Worm (Caenorhabditis elegans) whole organism, late embryonic: ENCODE data around the gene C29F7.1.

Source experiments
- K02D7.2 ChIP-seq: sonication (generic microtip); optimal IDR thresholded peaks from 2 replicates; lab custom pipeline; 2017; ENCODE audit warnings: mild to moderate bottlenecking, missing genetic modification characterization, missing compliant biosample characterization
- K09A11.1 ChIP-seq: sonication (generic microtip); optimal IDR thresholded peaks from 2 replicates; lab custom pipeline; 2017; ENCODE audit warnings: antibody characterized with exemption, mild to moderate bottlenecking, missing genetic modification characterization, missing compliant biosample characterization; ENCODE audit not compliant: insufficient read depth
- ama-1 ChIP-seq: fragments of 150-350 bp; optimal IDR thresholded peaks from 2 replicates; lab custom pipeline; 2014
- ceh-14 ChIP-seq: sonication (generic microtip); optimal IDR thresholded peaks from 2 replicates; lab custom pipeline; 2016; ENCODE audit warnings: missing genotype, missing genetic modification characterization, missing compliant biosample characterization
- ceh-19 ChIP-seq: fragments of 200-800 bp; sonication (Bioruptor generic); optimal IDR thresholded peaks from 2 replicates; lab custom pipeline; 2018; ENCODE audit warnings: mild to moderate bottlenecking, missing genetic modification characterization, missing compliant biosample characterization
- ceh-2 ChIP-seq: sonication (generic microtip); optimal IDR thresholded peaks from 2 replicates; lab custom pipeline; 2016; ENCODE audit warnings: missing genotype, missing genetic modification characterization, missing compliant biosample characterization
- ceh-30 ChIP-seq: fragments of 150-350 bp; optimal IDR thresholded peaks from 2 replicates; lab custom pipeline; 2014; ENCODE audit warnings: missing biosample characterization, missing genetic modification characterization
- ceh-45 ChIP-seq: fragments of 200-800 bp; sonication (Bioruptor generic); IDR thresholded peaks from 2 replicates; pipeline ENCODE4 v1.3.6; 2022; ENCODE audit warnings: missing genetic modification reagents, missing genetic modification characterization, missing compliant biosample characterization
- ceh-6 ChIP-seq: fragments of 200-800 bp; sonication (Bioruptor generic); optimal IDR thresholded peaks from 2 replicates; lab custom pipeline; 2018; ENCODE audit warnings: mild to moderate bottlenecking, missing genetic modification characterization, missing compliant biosample characterization
- ceh-9 ChIP-seq: sonication (generic microtip); optimal IDR thresholded peaks from 2 replicates; lab custom pipeline; 2016; ENCODE audit warnings: mild to moderate bottlenecking, missing genetic modification characterization, inconsistent platforms, missing compliant biosample characterization
- elt-2 ChIP-seq: sonication (generic microtip); optimal IDR thresholded peaks from 2 replicates; lab custom pipeline; 2016; ENCODE audit warnings: missing genetic modification reagents, missing genetic modification characterization, missing compliant biosample characterization
- eyg-1 ChIP-seq: sonication (generic microtip); optimal IDR thresholded peaks from 2 replicates; lab custom pipeline; 2016; ENCODE audit warnings: missing genotype, missing genetic modification characterization, missing compliant biosample characterization
- fax-1 ChIP-seq: sonication (generic microtip); optimal IDR thresholded peaks from 2 replicates; lab custom pipeline; 2016; ENCODE audit warnings: missing genotype, missing genetic modification characterization, missing compliant biosample characterization
- hlh-13 ChIP-seq: fragments of 200-800 bp; sonication (Bioruptor generic); optimal IDR thresholded peaks from 2 replicates; lab custom pipeline; 2018; ENCODE audit warnings: mild to moderate bottlenecking, missing genetic modification characterization, missing compliant biosample characterization
- lim-6 ChIP-seq: sonication (generic microtip); optimal IDR thresholded peaks from 2 replicates; lab custom pipeline; 2016; ENCODE audit warnings: missing genetic modification characterization, missing compliant biosample characterization
- lin-11 ChIP-seq: fragments of 200-800 bp; sonication (Bioruptor generic); optimal IDR thresholded peaks from 2 replicates; lab custom pipeline; 2018; ENCODE audit warnings: mild to moderate bottlenecking, missing genetic modification characterization, missing compliant biosample characterization
- madf-2 ChIP-seq: sonication (generic microtip); optimal IDR thresholded peaks from 2 replicates; lab custom pipeline; 2017; ENCODE audit warnings: missing genetic modification characterization, missing compliant biosample characterization
- mec-3 ChIP-seq: sonication (generic microtip); optimal IDR thresholded peaks from 2 replicates; lab custom pipeline; 2016; ENCODE audit warnings: borderline replicate concordance, missing genetic modification characterization, missing compliant biosample characterization
- nhr-11 ChIP-seq: fragments of 150-350 bp; optimal IDR thresholded peaks from 2 replicates; lab custom pipeline; 2014; ENCODE audit warnings: missing biosample characterization, missing genetic modification characterization
- nhr-232 ChIP-seq: sonication (generic microtip); optimal IDR thresholded peaks from 2 replicates; lab custom pipeline; 2016; ENCODE audit warnings: missing genetic modification characterization, missing compliant biosample characterization
- npax-4 ChIP-seq: sonication (generic microtip); optimal IDR thresholded peaks from 2 replicates; lab custom pipeline; 2016; ENCODE audit warnings: missing genetic modification characterization, missing compliant biosample characterization
- pag-3 ChIP-seq: sonication (generic microtip); optimal IDR thresholded peaks from 2 replicates; lab custom pipeline; 2016; ENCODE audit warnings: missing compliant biosample characterization, missing genetic modification characterization, borderline replicate concordance
- pat-9 ChIP-seq: fragments of 200-800 bp; sonication (Bioruptor generic); optimal IDR thresholded peaks from 2 replicates; lab custom pipeline; 2018; ENCODE audit warnings: mild to moderate bottlenecking, missing genetic modification characterization, moderate library complexity, missing compliant biosample characterization
- pax-1 ChIP-seq: fragments of 150-350 bp; optimal IDR thresholded peaks from 2 replicates; lab custom pipeline; 2014; ENCODE audit warnings: missing biosample characterization, missing genetic modification characterization
- pha-2 ChIP-seq: sonication (generic microtip); optimal IDR thresholded peaks from 2 replicates; lab custom pipeline; 2017; ENCODE audit warnings: mild to moderate bottlenecking, missing genetic modification characterization, missing compliant biosample characterization
- ref-2 ChIP-seq: sonication (generic microtip); optimal IDR thresholded peaks from 2 replicates; lab custom pipeline; 2016; ENCODE audit warnings: missing genetic modification characterization, missing compliant biosample characterization
- rnt-1 ChIP-seq: sonication (generic microtip); optimal IDR thresholded peaks from 2 replicates; lab custom pipeline; 2016; ENCODE audit warnings: missing genetic modification characterization, missing compliant biosample characterization
- sox-4 ChIP-seq: sonication (generic microtip); optimal IDR thresholded peaks from 2 replicates; lab custom pipeline; 2017; ENCODE audit warnings: mild to moderate bottlenecking, missing genetic modification characterization, inconsistent platforms, missing compliant biosample characterization
- syd-9 ChIP-seq: sonication (generic microtip); optimal IDR thresholded peaks from 2 replicates; lab custom pipeline; 2016; ENCODE audit warnings: mild to moderate bottlenecking, missing genetic modification characterization, moderate library complexity, missing compliant biosample characterization
- tbx-2 ChIP-seq: sonication (generic microtip); optimal IDR thresholded peaks from 2 replicates; lab custom pipeline; 2016; ENCODE audit warnings: missing genetic modification characterization, missing compliant biosample characterization
- ttx-3 ChIP-seq: sonication (generic microtip); optimal IDR thresholded peaks from 2 replicates; lab custom pipeline; 2016; ENCODE audit warnings: missing genetic modification reagents, missing genetic modification characterization, missing compliant biosample characterization
- unc-42 ChIP-seq: sonication (generic microtip); optimal IDR thresholded peaks from 2 replicates; lab custom pipeline; 2016; ENCODE audit warnings: missing genotype, missing genetic modification characterization, missing compliant biosample characterization
- unc-55 ChIP-seq: sonication (generic microtip); optimal IDR thresholded peaks from 2 replicates; lab custom pipeline; 2017; ENCODE audit warnings: missing biosample characterization, missing genetic modification reagents, missing genetic modification characterization
- ztf-16 ChIP-seq: sonication (generic microtip); optimal IDR thresholded peaks from 2 replicates; lab custom pipeline; 2017; ENCODE audit warnings: missing genetic modification characterization, missing compliant biosample characterization

Gene C29F7.1

DNA sequence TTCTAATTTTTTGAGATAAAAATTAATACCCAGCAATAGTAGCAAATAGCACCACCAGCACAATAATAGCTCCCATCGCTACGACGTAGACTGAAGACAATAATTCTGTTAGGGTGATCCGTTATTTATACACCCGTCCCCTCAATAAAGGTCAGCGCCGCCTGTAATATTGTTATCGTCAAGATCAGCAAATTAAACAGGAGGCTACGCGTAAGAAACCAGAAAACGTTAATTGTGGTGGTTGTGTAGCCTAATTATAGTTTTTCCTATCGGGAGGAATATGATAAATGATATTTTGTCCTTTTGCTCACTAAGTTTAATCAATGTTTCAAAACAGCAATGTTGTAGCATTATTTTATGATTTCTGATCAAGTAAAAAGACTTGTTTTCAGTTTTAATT lies at the start of gene C29F7.1, which contains the start of gene cyp-13B1:
Gene C29F7.1, plus strand, starts transcription at position 394 of the 400 bp plus-strand sequence.
Gene cyp-13B1, minus strand, starts transcription at position 101 of the 400 bp plus-strand sequence.
- TF ChIP-seq ztf-16 (no peak), mec-3 (tag; lab: Kevin White, UChicago) (no peak), ceh-45 (no peak), rnt-1 (tag; lab: Kevin White, UChicago) (peak; percentile 15)

DNA sequence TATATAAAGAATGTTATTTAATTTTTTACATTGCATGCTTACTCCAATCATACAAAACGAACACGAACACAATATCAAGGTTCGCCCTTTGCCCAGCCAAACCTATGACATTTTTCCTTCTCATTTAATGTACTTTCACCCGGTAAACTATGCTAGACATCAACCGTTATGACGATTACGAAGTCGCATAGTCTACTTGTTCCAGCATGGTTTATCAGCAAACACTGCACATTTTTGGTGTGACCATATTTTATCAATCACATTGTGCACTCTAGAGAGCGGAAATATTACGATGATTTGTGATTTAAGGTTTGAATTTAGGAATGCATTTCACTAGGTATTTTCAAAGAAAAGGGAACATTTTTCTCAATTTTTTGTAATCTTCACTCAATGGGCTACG lies 49.1 kb upstream of the C29F7.1 start:
- TF ChIP-seq ref-2 (tag; lab: Kevin White, UChicago) (no peak), ztf-16 (no peak), lim-6 (tag; lab: Kevin White, UChicago) (no peak), lin-11 (tag; lab: Kevin White, UChicago) (no peak), ceh-6 (no peak), elt-2 (tag; lab: Kevin White, UChicago) (peak; percentile 43), unc-42 (tag; lab: Kevin White, UChicago) (no peak)

DNA sequence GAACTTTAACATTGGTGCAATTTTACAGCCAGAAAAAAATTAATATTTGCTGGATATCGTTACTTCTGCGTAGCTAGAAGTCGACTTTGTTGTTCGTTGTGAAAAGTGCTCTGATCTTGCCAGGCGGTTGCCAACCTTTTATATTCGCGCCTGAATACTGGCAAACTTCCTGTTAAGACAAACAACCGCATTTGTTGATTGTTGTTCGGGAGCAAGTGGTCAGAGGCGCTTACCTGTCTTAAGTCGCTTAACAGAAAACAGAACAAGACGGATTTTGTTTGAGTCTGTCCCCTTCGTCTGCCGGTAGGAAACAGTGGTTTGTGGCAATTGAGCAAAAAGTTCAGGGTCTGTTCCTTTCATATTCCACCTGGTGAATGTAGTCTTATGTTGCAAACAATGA lies 47.2 kb upstream of the C29F7.1 start, which contains the start of gene C49F8.15:
Gene C49F8.15, minus strand, starts transcription at position 101 of the 400 bp plus-strand sequence.
- no peak for TF ChIP-seq lim-6 (tag; lab: Kevin White, UChicago)
- TF ChIP-seq unc-55 (GFP tag; lab: Kevin White, UChicago) = no peak
- TF ChIP-seq pat-9 (tag; lab: Kevin White, UChicago) = no peak
- TF ChIP-seq fax-1 = no peak
- no peak for TF ChIP-seq tbx-2
- no peak for TF ChIP-seq K02D7.2 (tag; lab: Kevin White, UChicago)
- TF ChIP-seq ceh-9 = no peak

DNA sequence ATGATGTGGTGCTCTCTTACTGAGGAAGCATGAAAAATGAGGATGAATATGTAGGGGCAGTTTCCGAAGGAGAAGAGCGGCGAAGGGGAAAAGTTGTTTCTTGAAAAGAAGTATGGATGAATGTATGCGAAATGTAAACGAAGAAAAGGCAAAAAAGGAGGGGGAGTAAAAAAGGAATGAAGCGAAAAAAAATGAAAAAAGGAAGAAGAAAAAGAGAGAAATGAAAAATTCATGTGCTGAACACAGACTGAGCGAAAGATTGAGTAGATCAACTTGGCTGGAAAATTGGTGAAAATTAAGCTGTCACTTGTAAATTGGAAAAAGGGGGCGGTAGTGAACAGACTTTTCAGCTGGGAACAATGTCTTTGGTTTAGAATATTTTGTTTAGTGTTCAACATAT lies 44.8 kb upstream of the C29F7.1 start, which contains the start of gene C49F8.1:
Gene C49F8.1, minus strand, starts transcription at position 101 of the 400 bp plus-strand sequence.
- TF ChIP-seq ceh-14 = no peak
- TF ChIP-seq ama-1 = no peak
- no peak for TF ChIP-seq hlh-13
- no peak for TF ChIP-seq pha-2
- no peak for TF ChIP-seq K09A11.1
- TF ChIP-seq pax-1 = no peak
- no peak for TF ChIP-seq unc-42 (tag; lab: Kevin White, UChicago)
- no peak for TF ChIP-seq syd-9 (tag; lab: Kevin White, UChicago)
- no peak for TF ChIP-seq ceh-2 (tag; lab: Kevin White, UChicago)
- TF ChIP-seq eyg-1 = no peak
- no peak for TF ChIP-seq nhr-232 (tag; lab: Kevin White, UChicago)
- TF ChIP-seq pag-3 (tag; lab: Kevin White, UChicago) = no peak
- TF ChIP-seq ztf-16 = no peak

ce11 chrX:13366955-13367354 lies 42.8 kb upstream of the C29F7.1 start:
- TF ChIP-seq K02D7.2 (tag; lab: Kevin White, UChicago) (no peak), unc-55 (GFP tag; lab: Kevin White, UChicago) (no peak), pag-3 (tag; lab: Kevin White, UChicago) (no peak), eyg-1 (no peak), ceh-30 (no peak), npax-4 (no peak), nhr-11 (tag; lab: Kevin White, UChicago) (no peak), lin-11 (tag; lab: Kevin White, UChicago) (no peak), ceh-19 (GFP tag; lab: Kevin White, UChicago) (no peak), ttx-3 (tag; lab: Kevin White, UChicago) (no peak), sox-4 (tag; lab: Kevin White, UChicago) (no peak), madf-2 (tag; lab: Kevin White, UChicago) (no peak), syd-9 (tag; lab: Kevin White, UChicago) (no peak)
